Fruit fly (Drosophila melanogaster) whole organism, embryonic: ENCODE measurements around the gene CG11000.

Experiments used
- Adf1 ChIP-seq: fragments of 200-800 bp; sonication (Bioruptor generic); IDR thresholded peaks from 2 replicates; pipeline ENCODE4 v1.3.6; 2022; ENCODE audit warnings: missing biosample characterization, missing genetic modification characterization
- B-H1 ChIP-seq: fragments of 200-800 bp; sonication (Bioruptor generic); IDR thresholded peaks from 3 replicates; pipeline ENCODE4 v1.3.6; 2022; ENCODE audit warnings: missing biosample characterization, missing genetic modification characterization
- CG10431 ChIP-seq: fragments of 200-800 bp; sonication (Bioruptor generic); optimal IDR thresholded peaks from 3 replicates; lab custom pipeline; 2018; ENCODE audit warnings: missing biosample characterization, mild to moderate bottlenecking, missing genetic modification characterization
- CG10543 ChIP-seq: fragments of 200-800 bp; sonication (Bioruptor generic); optimal IDR thresholded peaks from 3 replicates; lab custom pipeline; 2017; ENCODE audit warnings: missing biosample characterization, mild to moderate bottlenecking, missing genetic modification characterization, moderate library complexity
- CG12155 ChIP-seq: fragments of 200-800 bp; sonication (Bioruptor generic); optimal IDR thresholded peaks from 3 replicates; lab custom pipeline; 2016; ENCODE audit warnings: missing biosample characterization, missing genetic modification characterization
- CG13775 ChIP-seq: fragments of 200-800 bp; sonication (Bioruptor generic); optimal IDR thresholded peaks from 3 replicates; lab custom pipeline; 2017; ENCODE audit warnings: missing biosample characterization, mild to moderate bottlenecking, missing genetic modification characterization
- CG15269 ChIP-seq: fragments of 200-800 bp; sonication (Bioruptor generic); optimal IDR thresholded peaks from 2 replicates; lab custom pipeline; 2018; ENCODE audit warnings: missing biosample characterization, mild to moderate bottlenecking, missing genetic modification characterization, moderate library complexity
- CG16863 ChIP-seq: fragments of 200-800 bp; sonication (Bioruptor generic); optimal IDR thresholded peaks from 3 replicates; lab custom pipeline; 2016; ENCODE audit warnings: missing biosample characterization, missing genetic modification characterization
- CG17359 ChIP-seq: fragments of 200-800 bp; sonication (Bioruptor generic); optimal IDR thresholded peaks from 3 replicates; lab custom pipeline; 2018; ENCODE audit warnings: missing biosample characterization, mild to moderate bottlenecking, missing genetic modification characterization, moderate library complexity
- CG18599 ChIP-seq: fragments of 200-800 bp; sonication (Bioruptor generic); optimal IDR thresholded peaks from 3 replicates; lab custom pipeline; 2017; ENCODE audit warnings: missing biosample characterization, missing genetic modification characterization, mild to moderate bottlenecking, moderate library complexity, missing genetic modification reagents
- CG18619 ChIP-seq: fragments of 200-800 bp; sonication (Bioruptor generic); optimal IDR thresholded peaks from 3 replicates; lab custom pipeline; 2017; ENCODE audit warnings: missing biosample characterization, mild to moderate bottlenecking, missing genetic modification characterization
- CG2120 ChIP-seq: fragments of 200-800 bp; sonication (Bioruptor generic); optimal IDR thresholded peaks from 3 replicates; lab custom pipeline; 2016; ENCODE audit warnings: missing biosample characterization, missing genetic modification characterization
- CG34376 ChIP-seq: fragments of 200-800 bp; sonication (Bioruptor generic); optimal IDR thresholded peaks from 2 replicates; lab custom pipeline; 2018; ENCODE audit warnings: missing biosample characterization, mild to moderate bottlenecking, missing genetic modification characterization
- CG34422 ChIP-seq: fragments of 200-800 bp; sonication (Bioruptor generic); IDR thresholded peaks from 3 replicates; pipeline ENCODE4 v1.3.6; 2022; ENCODE audit warnings: missing biosample characterization, missing genetic modification characterization
- CG7987 ChIP-seq: fragments of 200-800 bp; sonication (Bioruptor generic); optimal IDR thresholded peaks from 2 replicates; lab custom pipeline; 2018; ENCODE audit warnings: missing biosample characterization, mild to moderate bottlenecking, missing genetic modification characterization, moderate library complexity
- Dll ChIP-seq: fragments of 200-800 bp; sonication (Bioruptor generic); IDR thresholded peaks from 4 replicates; pipeline ENCODE4 v1.3.6; 2022; ENCODE audit warnings: missing biosample characterization, missing genetic modification characterization; ENCODE audit not compliant: partially characterized antibody
- Ets65A ChIP-seq: fragments of 200-800 bp; sonication (Bioruptor generic); peaks from one replicate; lab custom pipeline; 2016; ENCODE audit warnings: missing biosample characterization, missing genetic modification characterization
- Hey ChIP-seq: fragments of 200-800 bp; sonication (Bioruptor generic); optimal IDR thresholded peaks from 3 replicates; lab custom pipeline; 2018; ENCODE audit warnings: missing biosample characterization, mild to moderate bottlenecking, missing genetic modification characterization
- HmgD ChIP-seq: fragments of 200-800 bp; sonication (Bioruptor generic); optimal IDR thresholded peaks from 3 replicates; lab custom pipeline; 2016; ENCODE audit warnings: missing biosample characterization, missing genetic modification characterization
- Mes4 ChIP-seq: fragments of 200-800 bp; sonication (Bioruptor generic); optimal IDR thresholded peaks from 2 replicates; lab custom pipeline; 2016; ENCODE audit warnings: missing biosample characterization, missing genetic modification characterization
- NFAT ChIP-seq: fragments of 200-800 bp; sonication (Bioruptor generic); IDR thresholded peaks from 2 replicates; pipeline ENCODE4 v1.3.6; 2022; ENCODE audit warnings: missing biosample characterization, missing genetic modification characterization
- Sox102F ChIP-seq: fragments of 200-800 bp; sonication (Bioruptor generic); optimal IDR thresholded peaks from 2 replicates; lab custom pipeline; 2018; ENCODE audit warnings: missing biosample characterization, mild to moderate bottlenecking, missing genetic modification characterization, moderate library complexity
- Vsx1 ChIP-seq: fragments of 200-800 bp; sonication (Bioruptor generic); optimal IDR thresholded peaks from 2 replicates; lab custom pipeline; 2017; ENCODE audit warnings: missing biosample characterization, mild to moderate bottlenecking, missing genetic modification characterization, missing genetic modification reagents
- al ChIP-seq: fragments of 200-800 bp; sonication (Bioruptor generic); IDR thresholded peaks from 2 replicates; pipeline ENCODE4 v1.3.6; 2022; ENCODE audit warnings: missing biosample characterization, missing genetic modification characterization
- amos ChIP-seq: fragments of 200-800 bp; sonication (Bioruptor generic); IDR thresholded peaks from 2 replicates; pipeline ENCODE4 v1.3.6; 2022; ENCODE audit warnings: missing biosample characterization, missing genetic modification characterization; ENCODE audit not compliant: partially characterized antibody
- bsh ChIP-seq, 2 experiments: fragments of 200-800 bp; sonication (Bioruptor generic); optimal IDR thresholded peaks; 2 replicates each; lab custom pipeline; 2017 to 2018; ENCODE audit warnings: mild to moderate bottlenecking in 2 of 2, missing biosample characterization in 2 of 2, missing genetic modification characterization in 2 of 2, moderate library complexity in 1 of 2
- corto ChIP-seq: fragments of 200-800 bp; sonication (Bioruptor generic); optimal IDR thresholded peaks from 2 replicates; lab custom pipeline; 2016; ENCODE audit warnings: missing biosample characterization, mild to moderate bottlenecking, missing genetic modification characterization, moderate library complexity
- cwo ChIP-seq: fragments of 200-800 bp; sonication (Bioruptor generic); optimal IDR thresholded peaks from 3 replicates; lab custom pipeline; 2017; ENCODE audit warnings: missing biosample characterization, missing genetic modification characterization, mild to moderate bottlenecking, moderate library complexity, missing genetic modification reagents
- disco-r ChIP-seq: fragments of 200-800 bp; sonication (Bioruptor generic); optimal IDR thresholded peaks from 2 replicates; lab custom pipeline; 2016; ENCODE audit warnings: missing biosample characterization, missing genetic modification characterization
- dmrt99B ChIP-seq: fragments of 200-800 bp; sonication (Bioruptor generic); optimal IDR thresholded peaks from 2 replicates; lab custom pipeline; 2018; ENCODE audit warnings: missing biosample characterization, mild to moderate bottlenecking, missing genetic modification characterization, moderate library complexity
- dpn ChIP-seq, 2 experiments: fragments of 200-800 bp; sonication (Bioruptor generic); optimal IDR thresholded peaks; 3 replicates each; lab custom pipeline; 2016; ENCODE audit warnings: missing biosample characterization in 2 of 2, missing genetic modification characterization in 2 of 2
- esg ChIP-seq: fragments of 200-800 bp; sonication (Bioruptor generic); conservative IDR thresholded peaks from 2 replicates; pipeline ENCODE4 v1.3.6; 2022; ENCODE audit warnings: missing biosample characterization, missing genetic modification characterization
- exex ChIP-seq: fragments of 200-800 bp; sonication (Bioruptor generic); optimal IDR thresholded peaks from 4 replicates; lab custom pipeline; 2018; ENCODE audit warnings: missing biosample characterization, mild to moderate bottlenecking, missing genetic modification characterization, moderate library complexity
- ftz-f1 ChIP-seq: fragments of 200-800 bp; sonication (Bioruptor generic); optimal IDR thresholded peaks from 2 replicates; lab custom pipeline; 2016; ENCODE audit warnings: missing biosample characterization, missing genetic modification characterization
- gcm ChIP-seq: fragments of 200-800 bp; sonication (Bioruptor generic); optimal IDR thresholded peaks from 2 replicates; lab custom pipeline; 2019; ENCODE audit warnings: missing biosample characterization, mild to moderate bottlenecking, missing genetic modification characterization, moderate library complexity
- grau ChIP-seq: fragments of 200-800 bp; optimal IDR thresholded peaks from 3 replicates; lab custom pipeline; 2019; ENCODE audit warnings: missing biosample characterization, mild to moderate bottlenecking, missing genetic modification characterization, moderate library complexity
- grn ChIP-seq: fragments of 200-800 bp; sonication (Bioruptor generic); optimal IDR thresholded peaks from 3 replicates; lab custom pipeline; 2017; ENCODE audit warnings: missing biosample characterization, missing genetic modification characterization
- lab ChIP-seq: fragments of 200-800 bp; sonication (Bioruptor generic); optimal IDR thresholded peaks from 3 replicates; lab custom pipeline; 2017; ENCODE audit warnings: missing biosample characterization, missing genetic modification characterization, mild to moderate bottlenecking, moderate library complexity, missing genetic modification reagents
- mld ChIP-seq: fragments of 200-800 bp; sonication (Bioruptor generic); IDR thresholded peaks from 3 replicates; pipeline ENCODE4 v1.3.6; 2022; ENCODE audit warnings: missing biosample characterization, missing genetic modification characterization; ENCODE audit not compliant: partially characterized antibody
- nerfin-1 ChIP-seq: fragments of 200-800 bp; sonication (Bioruptor generic); optimal IDR thresholded peaks from 3 replicates; lab custom pipeline; 2019; ENCODE audit warnings: missing biosample characterization, mild to moderate bottlenecking, missing genetic modification characterization, moderate library complexity
- sens ChIP-seq: fragments of 200-800 bp; sonication (Bioruptor generic); peaks from one replicate; lab custom pipeline; 2016; ENCODE audit warnings: missing biosample characterization, missing genetic modification characterization
- sisA ChIP-seq: fragments of 200-800 bp; sonication (Bioruptor generic); IDR thresholded peaks from 2 replicates; pipeline ENCODE4 v1.3.6; 2022; ENCODE audit warnings: missing biosample characterization, missing genetic modification characterization
- sug ChIP-seq: fragments of 200-800 bp; optimal IDR thresholded peaks from 2 replicates; lab custom pipeline; 2019; ENCODE audit warnings: missing biosample characterization, mild to moderate bottlenecking, missing genetic modification characterization, moderate library complexity
- vnd ChIP-seq: fragments of 200-800 bp; sonication (Bioruptor generic); IDR thresholded peaks from 3 replicates; pipeline ENCODE4 v1.3.6; 2022; ENCODE audit warnings: missing biosample characterization, missing genetic modification characterization; ENCODE audit not compliant: partially characterized antibody

The CG11000 gene

dm6 chr3R:5831339-5831738 is 29.2 kb downstream of the CG11000 start, which contains the start of gene CG1208:
CG1208 (plus strand) TSS chr3R:5831639.
- TF ChIP-seq disco-r (GFP tag; lab: Kevin White, UChicago) = no peak
- no peak for TF ChIP-seq CG34422 (GFP tag; lab: Robert Waterston, UW)
- TF ChIP-seq CG12155 (GFP tag; lab: Kevin White, UChicago) = no peak
- TF ChIP-seq NFAT (GFP tag; lab: Robert Waterston, UW) = 0 out of 2 replicates have a peak, but pooled peaks have one; percentile 5
- peak; percentile 86 for TF ChIP-seq Adf1 (GFP tag; lab: Robert Waterston, UW)
- peak; percentile 2 for TF ChIP-seq sug (tag; lab: Kevin White, UChicago)
- TF ChIP-seq, all 482 proteins: peak for 3

- TF ChIP-seq CG15269 (tag; lab: Kevin White, UChicago) (no peak), CG10543 (peak; percentile 21), CG34376 (peak; percentile 86), Dll (GFP tag; lab: Robert Waterston, UW) (no peak), gcm (GFP tag; lab: Kevin White, UChicago) (no peak), ftz-f1 (GFP tag; lab: Kevin White, UChicago) (peak; percentile 23), Vsx1 (peak; percentile 24), NFAT (GFP tag; lab: Robert Waterston, UW) (0 out of 2 replicates have a peak, but pooled peaks have one; percentile 10), HmgD (GFP tag; lab: Kevin White, UChicago) (no peak), Mes4 (GFP tag; lab: Kevin White, UChicago) (no peak), CG7987 (peak; percentile 49), CG18599 (peak; percentile 53), exex (tag; lab: Kevin White, UChicago) (peak; percentile 87), lab (GFP tag; lab: Kevin White, UChicago) (no peak), grn (peak; percentile 75), sug (tag; lab: Kevin White, UChicago) (peak; percentile 96), cwo (GFP tag; lab: Kevin White, UChicago) (peak; percentile 70), Adf1 (GFP tag; lab: Robert Waterston, UW) (peak; percentile 6; the same call in 1 of the 2 replicates), Hey (tag; lab: Kevin White, UChicago) (peak; percentile 85), CG10431 (GFP tag; lab: Kevin White, UChicago) (no peak), vnd (GFP tag; lab: Robert Waterston, UW) (peak; percentile 58), CG18619 (GFP tag; lab: Kevin White, UChicago) (no peak)
These were observed 30.3 kb downstream of the CG11000 start for dm6 chr3R:5832345-5832981.

- TF ChIP-seq CG34422 (GFP tag; lab: Robert Waterston, UW) = 0 out of 3 replicates have a peak, but pooled peaks have one; percentile 18
- 0 out of 2 replicates have a peak, but pooled peaks have one; percentile 28 for TF ChIP-seq al (GFP tag; lab: Robert Waterston, UW)
- TF ChIP-seq CG2120 (GFP tag; lab: Kevin White, UChicago) = peak; percentile 25
- peak in 1 of 2 experiments; percentile 78 for TF ChIP-seq bsh (GFP tag; optimal IDR thresholded peaks at IDR 0.05; lab: Kevin White, UChicago)
- peak; percentile 3 for TF ChIP-seq grau
- peak; percentile 41; the same call in 1 of the 2 replicates for TF ChIP-seq sisA (GFP tag; lab: Robert Waterston, UW)
- peak; percentile 28 for TF ChIP-seq CG17359
- TF ChIP-seq esg (GFP tag; lab: Robert Waterston, UW) = 0 out of 2 replicates have a peak, but pooled peaks have one; percentile 11
- TF ChIP-seq Ets65A (GFP tag; lab: Kevin White, UChicago) = peak; percentile 85
- no peak for TF ChIP-seq CG13775 (GFP tag; lab: Kevin White, UChicago)
- peak; percentile 6 for TF ChIP-seq CG16863
- TF ChIP-seq dmrt99B = peak; percentile 44
- TF ChIP-seq corto (GFP tag; lab: Kevin White, UChicago) = peak; percentile 36
- peak; percentile 75 for TF ChIP-seq sens (GFP tag; lab: Kevin White, UChicago)
- TF ChIP-seq B-H1 (GFP tag; lab: Robert Waterston, UW) = no peak
- no peak for TF ChIP-seq amos (GFP tag; lab: Robert Waterston, UW)
- no peak for TF ChIP-seq nerfin-1
- peak in 1 of 2 experiments; percentile 11 for TF ChIP-seq dpn (GFP tag; optimal IDR thresholded peaks at IDR 0.05; lab: Kevin White, UChicago)
- no peak for TF ChIP-seq mld
- TF ChIP-seq disco-r (GFP tag; lab: Kevin White, UChicago) = no peak
- peak; percentile 42 for TF ChIP-seq Sox102F (GFP tag; lab: Kevin White, UChicago)
These were observed 31.9 kb downstream of the CG11000 start for dm6 chr3R:5833948-5834504.
